Worm (Caenorhabditis elegans): ENCODE data around the gene Y51H4A.935.

DNA sequence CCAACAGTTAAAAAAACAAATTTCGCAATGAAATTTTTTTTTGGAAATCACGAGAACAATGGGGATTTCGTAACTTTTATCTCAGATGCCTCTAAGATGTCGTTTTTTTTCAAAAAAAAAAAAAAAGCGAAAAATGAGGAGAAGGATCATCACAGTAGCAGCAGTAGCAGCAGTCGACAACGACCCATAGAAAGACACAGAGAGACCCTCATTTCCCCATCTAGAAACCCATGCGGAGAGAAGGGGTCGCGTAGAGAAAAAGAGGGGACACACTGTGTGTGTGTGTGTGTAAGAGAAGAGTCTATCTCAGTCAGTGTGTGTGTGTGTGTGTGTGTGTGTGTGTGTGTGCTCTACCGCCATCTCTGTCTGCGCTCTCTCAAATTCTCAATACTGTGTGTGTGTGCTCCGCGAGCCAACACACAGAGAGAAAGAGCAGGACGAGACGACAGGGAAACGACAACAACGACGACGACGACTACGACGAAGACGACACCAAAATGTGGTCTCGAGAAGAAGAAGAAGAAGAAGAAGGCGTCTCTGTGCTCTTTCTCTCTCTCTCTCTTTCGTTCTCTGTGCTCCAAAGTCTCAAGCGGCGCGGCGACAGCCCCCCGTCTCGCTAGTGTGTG, 15.5 kb downstream of the Y51H4A.935 start:
- TF ChIP-seq elt-3 (tag; optimal IDR thresholded peaks at IDR 0.05) (no peak), hlh-17 (GFP tag; optimal IDR thresholded peaks at IDR 0.05; ENCODE audit: borderline replicate concordance) (no peak), unc-62 (GFP tag; optimal IDR thresholded peaks at IDR 0.05) (no peak), nhr-28 (tag; optimal IDR thresholded peaks at IDR 0.05) (no peak), aha-1 (tag; optimal IDR thresholded peaks at IDR 0.05) (no peak), ceh-63 (GFP tag; optimal IDR thresholded peaks at IDR 0.05) (no peak), nhr-19 (GFP tag; conservative IDR thresholded peaks at IDR 0.05) (peak; percentile 70), lir-3 (tag; optimal IDR thresholded peaks at IDR 0.05; ENCODE audit: poor library complexity) (no peak), ces-1 (GFP tag; optimal IDR thresholded peaks at IDR 0.05) (no peak), egl-27 (tag; optimal IDR thresholded peaks at IDR 0.05) (peak in 1 of 2 experiments; percentile 27), lsy-2 (tag; optimal IDR thresholded peaks at IDR 0.05) (peak; percentile 71 to 79), fkh-10 (GFP tag; optimal IDR thresholded peaks at IDR 0.05) (peak; percentile 81), lin-13 (GFP tag; optimal IDR thresholded peaks at IDR 0.05) (peak; percentile 24)
